Worm (Caenorhabditis elegans): ENCODE results near the gene ivns-1.

ivns-1 gene

ce11 chrX:12640961-12641360, 6.8 kb upstream of the ivns-1 start:
- TF ChIP-seq T22C8.4 (GFP tag; IDR thresholded peaks at IDR 0.05) (no peak), tab-1 (GFP tag; IDR thresholded peaks at IDR 0.05) (no peak), ztf-23 (GFP tag; IDR thresholded peaks at IDR 0.05) (no peak), med-1 (GFP tag; optimal IDR thresholded peaks at IDR 0.05; ENCODE audit: insufficient read depth) (no peak), cog-1 (tag; optimal IDR thresholded peaks at IDR 0.05) (no peak), flt-1 (GFP tag; IDR thresholded peaks at IDR 0.05) (no peak), ref-1 (GFP tag; conservative IDR thresholded peaks at IDR 0.05) (no peak), klf-2 (GFP tag; conservative IDR thresholded peaks at IDR 0.05) (no peak), ztf-29 (GFP tag; IDR thresholded peaks at IDR 0.05) (no peak)

- no peak for TF ChIP-seq cog-1 (tag; optimal IDR thresholded peaks at IDR 0.05)
- TF ChIP-seq klf-2 (GFP tag; conservative IDR thresholded peaks at IDR 0.05) = no peak
- no peak for TF ChIP-seq ztf-23 (GFP tag; IDR thresholded peaks at IDR 0.05)
- no peak for TF ChIP-seq tab-1 (GFP tag; IDR thresholded peaks at IDR 0.05)
- TF ChIP-seq ztf-29 (GFP tag; IDR thresholded peaks at IDR 0.05) = no peak
- TF ChIP-seq T22C8.4 (GFP tag; IDR thresholded peaks at IDR 0.05) = no peak
- TF ChIP-seq med-1 (GFP tag; optimal IDR thresholded peaks at IDR 0.05; ENCODE audit: insufficient read depth) = no peak
- TF ChIP-seq ref-1 (GFP tag; conservative IDR thresholded peaks at IDR 0.05) = no peak
- no peak for TF ChIP-seq flt-1 (GFP tag; IDR thresholded peaks at IDR 0.05)
Measured at ce11 chrX:12640459-12640858, 6.3 kb upstream of the ivns-1 start, which contains the start of gene R09A8.5. Gene R09A8.5, minus strand, starts transcription at chrX:12640559.

- no peak for TF ChIP-seq ztf-23 (GFP tag; IDR thresholded peaks at IDR 0.05)
- TF ChIP-seq med-1 (GFP tag; optimal IDR thresholded peaks at IDR 0.05; ENCODE audit: insufficient read depth) = no peak
- TF ChIP-seq ztf-29 (GFP tag; IDR thresholded peaks at IDR 0.05) = no peak
- no peak for TF ChIP-seq flt-1 (GFP tag; IDR thresholded peaks at IDR 0.05)
- no peak for TF ChIP-seq tab-1 (GFP tag; IDR thresholded peaks at IDR 0.05)
- TF ChIP-seq klf-2 (GFP tag; conservative IDR thresholded peaks at IDR 0.05) = no peak
- TF ChIP-seq cog-1 (tag; optimal IDR thresholded peaks at IDR 0.05) = no peak
- no peak for TF ChIP-seq ref-1 (GFP tag; conservative IDR thresholded peaks at IDR 0.05)
- TF ChIP-seq T22C8.4 (GFP tag; IDR thresholded peaks at IDR 0.05) = no peak
Measured at ce11 chrX:12637978-12638377, 3.8 kb upstream of the ivns-1 start.

DNA sequence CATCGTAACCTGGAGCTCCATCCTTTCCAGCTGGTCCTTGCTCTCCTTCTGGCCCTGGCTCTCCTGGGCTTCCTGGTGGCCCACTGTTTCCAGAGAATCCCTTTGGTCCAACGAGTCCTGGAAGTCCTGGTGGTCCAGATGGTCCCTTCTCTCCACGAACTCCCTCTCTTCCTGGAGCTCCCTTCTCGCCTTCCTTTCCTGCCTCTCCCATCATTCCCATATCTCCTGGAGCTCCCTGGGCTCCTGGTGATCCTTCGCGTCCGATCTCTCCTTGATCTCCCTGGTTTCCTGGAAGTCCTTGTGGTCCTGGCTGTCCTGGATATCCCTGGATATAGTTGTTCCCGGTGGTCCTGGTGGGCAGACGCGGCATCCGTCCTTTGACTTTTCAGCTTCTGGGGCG, 2.1 kb upstream of the ivns-1 start:
- TF ChIP-seq ztf-29 (GFP tag; IDR thresholded peaks at IDR 0.05) (no peak), med-1 (GFP tag; optimal IDR thresholded peaks at IDR 0.05; ENCODE audit: insufficient read depth) (no peak), flt-1 (GFP tag; IDR thresholded peaks at IDR 0.05) (0 out of 2 replicates have a peak, but pooled peaks have one; percentile 30), klf-2 (GFP tag; conservative IDR thresholded peaks at IDR 0.05) (no peak)

DNA sequence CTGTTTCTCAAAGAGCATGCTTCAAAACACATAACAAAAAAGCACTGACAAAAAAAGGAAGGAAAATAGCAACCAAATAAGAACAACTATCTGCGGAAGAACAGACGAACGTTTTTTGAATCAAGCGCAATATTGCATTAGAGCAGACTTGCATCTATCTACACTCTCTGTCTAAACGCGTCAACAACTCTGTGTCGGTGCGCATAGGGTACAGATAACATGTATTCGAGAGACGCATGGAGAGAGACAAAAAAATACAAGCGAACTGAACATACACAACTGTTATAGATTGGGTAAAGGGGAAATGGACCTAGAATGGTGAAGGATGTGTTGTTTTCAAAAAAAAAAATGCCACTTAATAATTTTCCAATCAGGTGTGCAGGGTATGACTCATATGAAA, 856 bp upstream of the ivns-1 start:
- TF ChIP-seq ztf-23 (GFP tag; IDR thresholded peaks at IDR 0.05) = no peak
- no peak for TF ChIP-seq T22C8.4 (GFP tag; IDR thresholded peaks at IDR 0.05)
- TF ChIP-seq tab-1 (GFP tag; IDR thresholded peaks at IDR 0.05) = no peak
- TF ChIP-seq ref-1 (GFP tag; conservative IDR thresholded peaks at IDR 0.05) = no peak
- TF ChIP-seq klf-2 (GFP tag; conservative IDR thresholded peaks at IDR 0.05) = no peak
- TF ChIP-seq ztf-29 (GFP tag; IDR thresholded peaks at IDR 0.05) = no peak
- TF ChIP-seq cog-1 (tag; optimal IDR thresholded peaks at IDR 0.05) = no peak

ce11 chrX:12632657-12633056, 1.5 kb downstream of the ivns-1 start:
- TF ChIP-seq T22C8.4 (GFP tag; IDR thresholded peaks at IDR 0.05) (no peak), med-1 (GFP tag; optimal IDR thresholded peaks at IDR 0.05; ENCODE audit: insufficient read depth) (no peak), cog-1 (tag; optimal IDR thresholded peaks at IDR 0.05) (no peak), flt-1 (GFP tag; IDR thresholded peaks at IDR 0.05) (no peak), tab-1 (GFP tag; IDR thresholded peaks at IDR 0.05) (no peak), ref-1 (GFP tag; conservative IDR thresholded peaks at IDR 0.05) (no peak), ztf-29 (GFP tag; IDR thresholded peaks at IDR 0.05) (no peak), klf-2 (GFP tag; conservative IDR thresholded peaks at IDR 0.05) (no peak), ztf-23 (GFP tag; IDR thresholded peaks at IDR 0.05) (no peak)

DNA sequence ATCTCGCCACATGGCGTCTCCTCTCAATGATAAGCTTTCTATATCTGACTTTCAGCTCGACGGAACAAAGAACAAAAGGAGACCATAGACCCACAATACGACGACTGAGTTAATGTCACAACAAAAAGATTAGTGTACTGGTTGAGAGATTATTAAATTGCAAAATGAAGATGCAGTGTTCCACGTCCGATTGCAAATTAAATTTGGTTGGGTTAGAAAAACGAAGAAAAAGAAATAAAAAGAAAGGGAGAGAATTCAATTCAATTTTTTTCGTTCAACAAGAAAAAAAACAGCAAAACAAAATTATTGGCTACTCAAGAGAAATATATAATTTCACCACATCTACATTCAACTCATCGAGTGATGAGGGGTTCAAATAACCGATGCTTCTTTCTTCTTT, 2.7 kb downstream of the ivns-1 start:
- no peak for TF ChIP-seq klf-2 (GFP tag; conservative IDR thresholded peaks at IDR 0.05)
- TF ChIP-seq cog-1 (tag; optimal IDR thresholded peaks at IDR 0.05) = no peak
- TF ChIP-seq flt-1 (GFP tag; IDR thresholded peaks at IDR 0.05) = no peak
- no peak for TF ChIP-seq ztf-29 (GFP tag; IDR thresholded peaks at IDR 0.05)

ce11 chrX:12630556-12630955, 3.6 kb downstream of the ivns-1 start:
- TF ChIP-seq tab-1 (GFP tag; IDR thresholded peaks at IDR 0.05) = 0 out of 2 replicates have a peak, but pooled peaks have one; percentile 10
- no peak for TF ChIP-seq klf-2 (GFP tag; conservative IDR thresholded peaks at IDR 0.05)
- TF ChIP-seq med-1 (GFP tag; optimal IDR thresholded peaks at IDR 0.05; ENCODE audit: insufficient read depth) = no peak
- no peak for TF ChIP-seq ztf-29 (GFP tag; IDR thresholded peaks at IDR 0.05)
- no peak for TF ChIP-seq T22C8.4 (GFP tag; IDR thresholded peaks at IDR 0.05)
- no peak for TF ChIP-seq cog-1 (tag; optimal IDR thresholded peaks at IDR 0.05)

ce11 chrX:12630005-12630404, 4.1 kb downstream of the ivns-1 start:
- no peak for TF ChIP-seq med-1 (GFP tag; optimal IDR thresholded peaks at IDR 0.05; ENCODE audit: insufficient read depth)
- no peak for TF ChIP-seq tab-1 (GFP tag; IDR thresholded peaks at IDR 0.05)
- no peak for TF ChIP-seq T22C8.4 (GFP tag; IDR thresholded peaks at IDR 0.05)

ce11 chrX:12629257-12629656, 4.9 kb downstream of the ivns-1 start:
- TF ChIP-seq ref-1 (GFP tag; conservative IDR thresholded peaks at IDR 0.05) (no peak), tab-1 (GFP tag; IDR thresholded peaks at IDR 0.05) (0 out of 2 replicates have a peak, but pooled peaks have one; percentile 58)

DNA sequence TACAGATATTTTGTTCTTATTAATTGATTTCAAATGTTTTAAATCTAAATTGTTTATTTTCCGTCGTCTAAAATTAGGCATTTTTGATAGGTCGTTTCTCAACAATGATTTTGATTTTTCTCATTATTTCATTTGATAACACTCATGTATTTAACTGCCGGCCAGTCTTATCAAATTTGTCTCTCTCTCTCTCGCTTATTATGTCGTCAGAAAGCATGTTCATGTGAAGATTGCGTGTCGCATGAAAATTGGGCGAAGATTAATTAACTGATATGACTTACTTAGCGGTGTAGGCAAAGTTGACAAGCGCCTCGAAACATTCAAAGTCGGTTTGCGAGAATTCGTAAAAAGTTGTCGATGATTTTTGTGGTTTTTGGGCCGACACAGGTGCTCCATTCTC, 6.4 kb downstream of the ivns-1 start:
- no peak for TF ChIP-seq tab-1 (GFP tag; IDR thresholded peaks at IDR 0.05)
- TF ChIP-seq flt-1 (GFP tag; IDR thresholded peaks at IDR 0.05) = no peak
- no peak for TF ChIP-seq cog-1 (tag; optimal IDR thresholded peaks at IDR 0.05)
